Worm (Caenorhabditis elegans): ENCODE data around the gene M163.8.

The M163.8 gene

DNA sequence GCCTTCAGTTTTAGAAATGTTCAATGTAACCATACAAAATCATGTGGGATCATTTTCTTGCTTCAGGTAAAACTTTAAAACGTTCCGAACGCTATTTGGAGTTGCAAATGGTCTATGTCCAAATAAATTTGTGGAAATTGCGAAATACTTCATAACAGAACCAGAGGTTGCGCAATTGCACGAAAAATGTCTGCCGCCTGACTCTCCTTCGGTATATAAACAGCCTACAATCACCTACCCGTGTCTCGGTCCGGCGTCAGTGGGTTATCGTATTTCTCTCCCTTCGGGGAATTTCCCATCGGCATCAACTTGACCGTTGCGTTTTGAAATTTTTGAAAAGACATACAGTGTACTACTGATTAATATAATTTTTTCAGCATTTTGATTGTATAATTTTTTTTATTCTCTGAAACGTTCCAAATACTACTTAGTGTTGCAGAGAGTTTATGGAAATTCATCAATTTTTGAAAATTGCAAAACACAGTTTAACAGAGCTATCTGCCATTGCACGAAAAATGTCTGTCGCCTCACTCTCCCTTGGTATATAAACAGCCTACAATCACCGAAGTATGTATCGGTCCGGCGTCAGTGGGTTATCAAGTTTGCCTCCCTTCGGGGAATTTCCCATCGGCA is 8.2 kb upstream of the M163.8 start:
- no peak for TF ChIP-seq F13C5.2 (tag; optimal IDR thresholded peaks at IDR 0.05)
- TF ChIP-seq sea-1 (GFP tag; conservative IDR thresholded peaks at IDR 0.05), result no peak
- no peak for TF ChIP-seq hnd-1 (tag; optimal IDR thresholded peaks at IDR 0.05)
- TF ChIP-seq tbx-11 (GFP tag; IDR thresholded peaks at IDR 0.05), result no peak
- TF ChIP-seq ceh-13 (GFP tag; optimal IDR thresholded peaks at IDR 0.05), result no peak
- no peak for TF ChIP-seq B0310.2 (tag; optimal IDR thresholded peaks at IDR 0.05)
- no peak for TF ChIP-seq scrt-1 (GFP tag; IDR thresholded peaks at IDR 0.05)
- TF ChIP-seq pes-1 (GFP tag; IDR thresholded peaks at IDR 0.05), result no peak
- TF ChIP-seq tbx-37 (GFP tag; conservative IDR thresholded peaks at IDR 0.05), result no peak
- TF ChIP-seq ama-1 (optimal IDR thresholded peaks at IDR 0.05), result no peak
- TF ChIP-seq ets-7 (tag; optimal IDR thresholded peaks at IDR 0.05), result no peak
- no peak for TF ChIP-seq flt-1 (GFP tag; IDR thresholded peaks at IDR 0.05)
- no peak for TF ChIP-seq hmbx-1 (tag; optimal IDR thresholded peaks at IDR 0.05)
- TF ChIP-seq aly-1 (tag; optimal IDR thresholded peaks at IDR 0.05), result no peak
- TF ChIP-seq hmg-4 (GFP tag; optimal IDR thresholded peaks at IDR 0.05), result no peak
- no peak for TF ChIP-seq tra-4 (tag; optimal IDR thresholded peaks at IDR 0.05)
- TF ChIP-seq ceh-36 (tag; optimal IDR thresholded peaks at IDR 0.05), result no peak

DNA sequence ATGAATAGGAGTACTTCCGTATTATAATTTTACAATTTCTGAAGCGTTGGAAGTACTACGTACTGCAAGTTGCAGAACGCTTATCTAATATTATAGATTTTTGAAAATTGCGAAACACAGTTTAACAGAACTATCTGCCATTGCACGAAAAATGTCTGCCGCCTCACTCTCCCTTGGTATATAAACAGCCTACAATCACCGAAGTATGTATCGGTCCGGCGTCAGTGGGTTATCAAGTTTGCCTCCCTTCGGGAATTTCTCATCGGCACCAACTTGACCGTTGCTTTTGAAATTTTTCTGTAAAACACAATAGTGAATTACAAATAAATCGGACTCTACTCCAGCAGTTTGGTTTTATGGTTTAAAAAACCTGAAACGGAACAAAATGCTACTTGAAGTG is 7.6 kb upstream of the M163.8 start:
- no peak for TF ChIP-seq scrt-1 (GFP tag; IDR thresholded peaks at IDR 0.05)

DNA sequence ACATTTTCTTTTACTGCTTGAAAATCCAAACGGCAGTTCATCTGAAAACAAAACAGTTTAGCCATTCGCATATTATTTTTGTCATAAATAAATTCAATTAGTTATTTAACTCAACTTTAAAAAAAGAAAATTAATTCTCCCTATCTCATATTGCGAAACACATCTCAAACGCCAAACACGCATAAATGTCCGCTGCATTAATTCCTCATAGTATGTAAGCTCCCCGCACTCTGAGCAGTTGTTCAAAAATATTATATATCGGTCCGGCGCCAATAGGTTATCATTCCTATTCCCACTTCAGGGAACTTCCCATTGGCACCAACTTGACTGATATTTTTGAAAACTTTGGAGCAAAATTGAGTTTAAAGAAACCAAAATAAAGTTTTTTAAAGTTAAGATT is 6.7 kb upstream of the M163.8 start:
- TF ChIP-seq aly-1 (tag; optimal IDR thresholded peaks at IDR 0.05) (no peak), hmbx-1 (tag; optimal IDR thresholded peaks at IDR 0.05) (no peak), ceh-36 (tag; optimal IDR thresholded peaks at IDR 0.05) (no peak), ceh-13 (GFP tag; optimal IDR thresholded peaks at IDR 0.05) (no peak), hmg-4 (GFP tag; optimal IDR thresholded peaks at IDR 0.05) (no peak), scrt-1 (GFP tag; IDR thresholded peaks at IDR 0.05) (no peak), flt-1 (GFP tag; IDR thresholded peaks at IDR 0.05) (no peak), tbx-37 (GFP tag; conservative IDR thresholded peaks at IDR 0.05) (no peak), tra-4 (tag; optimal IDR thresholded peaks at IDR 0.05) (no peak), F13C5.2 (tag; optimal IDR thresholded peaks at IDR 0.05) (no peak), ets-7 (tag; optimal IDR thresholded peaks at IDR 0.05) (no peak), hnd-1 (tag; optimal IDR thresholded peaks at IDR 0.05) (no peak), pes-1 (GFP tag; IDR thresholded peaks at IDR 0.05) (no peak), sea-1 (GFP tag; conservative IDR thresholded peaks at IDR 0.05) (no peak), B0310.2 (tag; optimal IDR thresholded peaks at IDR 0.05) (no peak), ama-1 (optimal IDR thresholded peaks at IDR 0.05) (no peak), tbx-11 (GFP tag; IDR thresholded peaks at IDR 0.05) (no peak)

DNA sequence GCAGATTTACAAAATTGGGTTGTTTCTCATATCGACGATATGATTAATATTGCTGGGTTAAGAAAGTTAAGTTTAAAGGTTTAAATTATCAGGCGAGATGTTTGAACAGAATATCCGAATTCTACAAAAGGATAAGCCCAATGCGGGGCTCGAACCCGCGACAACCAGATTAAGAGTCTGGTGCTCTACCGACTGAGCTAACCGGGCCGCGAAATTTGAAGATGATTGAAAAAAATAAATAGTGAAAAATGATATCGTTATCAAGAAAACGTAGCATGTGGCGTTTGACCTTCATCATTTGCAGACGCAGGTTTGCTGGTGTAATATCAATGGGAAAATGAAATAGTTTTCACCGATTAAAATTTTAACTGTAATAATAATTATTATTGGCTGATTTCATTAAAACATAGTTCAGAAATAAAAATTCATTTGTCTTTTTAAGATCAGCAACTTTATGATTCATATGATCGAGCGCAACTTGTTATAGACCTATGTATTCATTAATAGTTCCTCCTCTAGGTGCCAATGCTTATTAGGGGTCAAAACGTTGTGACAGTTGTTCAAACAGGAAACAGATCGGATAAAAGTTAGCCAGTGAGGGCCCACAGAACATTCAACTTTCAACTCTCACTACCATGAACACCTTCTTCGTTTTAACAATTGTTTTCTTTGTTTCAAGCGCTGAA is 6.0 kb upstream of the M163.8 start, which contains the start of gene M163.11:
Gene M163.11, plus strand, starts transcription at position 636 of the 686 bp plus-strand sequence.
- TF ChIP-seq sea-1 (GFP tag; conservative IDR thresholded peaks at IDR 0.05) (no peak), tra-4 (tag; optimal IDR thresholded peaks at IDR 0.05) (no peak), ets-7 (tag; optimal IDR thresholded peaks at IDR 0.05) (no peak), hnd-1 (tag; optimal IDR thresholded peaks at IDR 0.05) (no peak), tbx-37 (GFP tag; conservative IDR thresholded peaks at IDR 0.05) (no peak), flt-1 (GFP tag; IDR thresholded peaks at IDR 0.05) (no peak), scrt-1 (GFP tag; IDR thresholded peaks at IDR 0.05) (no peak), hmbx-1 (tag; optimal IDR thresholded peaks at IDR 0.05) (no peak), aly-1 (tag; optimal IDR thresholded peaks at IDR 0.05) (no peak), tbx-11 (GFP tag; IDR thresholded peaks at IDR 0.05) (no peak), F13C5.2 (tag; optimal IDR thresholded peaks at IDR 0.05) (no peak), ceh-36 (tag; optimal IDR thresholded peaks at IDR 0.05) (no peak), ceh-13 (GFP tag; optimal IDR thresholded peaks at IDR 0.05) (no peak), B0310.2 (tag; optimal IDR thresholded peaks at IDR 0.05) (no peak), hmg-4 (GFP tag; optimal IDR thresholded peaks at IDR 0.05) (no peak), ama-1 (optimal IDR thresholded peaks at IDR 0.05) (no peak), pes-1 (GFP tag; IDR thresholded peaks at IDR 0.05) (no peak)

DNA sequence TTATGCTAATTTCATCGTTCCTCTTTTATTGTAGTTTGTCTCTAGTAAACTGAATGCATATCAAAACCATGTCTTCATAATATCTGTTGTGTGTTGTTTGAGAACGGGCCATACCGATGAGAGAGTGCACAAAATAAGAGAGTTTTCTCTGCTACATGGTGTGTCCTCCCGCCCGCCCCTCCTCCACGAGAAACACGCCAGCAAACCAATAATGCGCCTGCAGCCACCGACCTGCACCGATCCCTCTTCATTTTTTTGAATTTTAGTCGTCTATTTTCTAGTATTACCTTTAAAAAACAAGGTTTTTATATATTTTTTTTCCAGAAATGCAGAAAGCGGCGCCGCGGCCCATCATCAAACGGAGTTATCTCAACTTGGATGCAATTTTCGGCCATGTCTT is 4.7 kb upstream of the M163.8 start, which contains the start of gene gfi-3:
Gene gfi-3, plus strand, starts transcription at position 325 of the 400 bp plus-strand sequence.
- TF ChIP-seq tbx-11 (GFP tag; IDR thresholded peaks at IDR 0.05) (peak; percentile 47; the same call in 1 of the 2 replicates), F13C5.2 (tag; optimal IDR thresholded peaks at IDR 0.05) (peak; percentile 82), tra-4 (tag; optimal IDR thresholded peaks at IDR 0.05) (no peak), hnd-1 (tag; optimal IDR thresholded peaks at IDR 0.05) (no peak), tbx-37 (GFP tag; conservative IDR thresholded peaks at IDR 0.05) (peak; percentile 48; the same call in 1 of the 2 replicates), flt-1 (GFP tag; IDR thresholded peaks at IDR 0.05) (no peak), ama-1 (optimal IDR thresholded peaks at IDR 0.05) (no peak), scrt-1 (GFP tag; IDR thresholded peaks at IDR 0.05) (0 out of 2 replicates have a peak, but pooled peaks have one; percentile 47), sea-1 (GFP tag; conservative IDR thresholded peaks at IDR 0.05) (peak; percentile 51; the same call in 1 of the 2 replicates), hmg-4 (GFP tag; optimal IDR thresholded peaks at IDR 0.05) (peak; percentile 69), aly-1 (tag; optimal IDR thresholded peaks at IDR 0.05) (no peak), pes-1 (GFP tag; IDR thresholded peaks at IDR 0.05) (peak; percentile 76), ets-7 (tag; optimal IDR thresholded peaks at IDR 0.05) (no peak), ceh-13 (GFP tag; optimal IDR thresholded peaks at IDR 0.05) (no peak), ceh-36 (tag; optimal IDR thresholded peaks at IDR 0.05) (peak; percentile 9), B0310.2 (tag; optimal IDR thresholded peaks at IDR 0.05) (no peak), hmbx-1 (tag; optimal IDR thresholded peaks at IDR 0.05) (no peak)

DNA sequence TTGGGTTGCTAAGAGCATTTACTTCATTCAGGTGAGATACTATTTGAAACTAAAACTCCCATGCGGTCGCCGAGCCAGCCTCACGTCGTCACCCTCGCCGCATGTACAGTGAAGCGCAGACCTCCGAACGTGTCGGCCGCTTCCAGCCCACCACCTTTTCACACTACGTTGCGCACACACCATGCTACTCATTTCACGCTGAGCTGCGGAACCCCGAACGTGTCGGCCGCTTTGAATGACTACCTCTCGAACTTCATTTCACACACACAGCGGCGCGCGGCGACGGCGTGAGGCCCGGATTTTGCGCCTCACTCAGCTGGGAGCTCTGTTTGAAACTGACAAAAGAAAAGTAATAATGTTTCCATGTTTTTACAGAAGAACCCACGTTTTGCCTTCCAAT is 3.3 kb upstream of the M163.8 start:
- TF ChIP-seq ets-7 (tag; optimal IDR thresholded peaks at IDR 0.05) (no peak), B0310.2 (tag; optimal IDR thresholded peaks at IDR 0.05) (no peak), tbx-11 (GFP tag; IDR thresholded peaks at IDR 0.05) (0 out of 2 replicates have a peak, but pooled peaks have one; percentile 22)

DNA sequence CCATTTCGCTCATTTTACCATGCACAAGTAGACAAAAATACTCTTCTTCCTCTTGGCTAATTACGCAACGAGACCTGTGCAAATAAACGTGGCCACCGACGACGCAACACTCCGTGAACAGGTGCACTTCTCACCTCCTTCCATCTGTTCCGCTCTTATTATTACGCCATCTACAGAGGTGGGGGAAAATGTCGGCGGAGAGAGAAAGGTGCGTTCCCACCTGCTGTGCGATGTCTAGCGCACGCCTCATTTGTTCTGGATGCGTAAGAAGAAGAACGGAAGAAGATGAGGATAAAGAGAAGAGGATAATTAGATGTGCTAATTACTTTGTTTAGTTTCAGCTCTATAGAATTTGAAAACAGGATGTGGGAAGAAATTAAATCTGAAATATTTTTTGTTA is 1.6 kb downstream of the M163.8 start:
- TF ChIP-seq ets-7 (tag; optimal IDR thresholded peaks at IDR 0.05) (peak; percentile 75), aly-1 (tag; optimal IDR thresholded peaks at IDR 0.05) (no peak), ama-1 (optimal IDR thresholded peaks at IDR 0.05) (no peak), hmbx-1 (tag; optimal IDR thresholded peaks at IDR 0.05) (no peak), sea-1 (GFP tag; conservative IDR thresholded peaks at IDR 0.05) (0 out of 2 replicates have a peak, but pooled peaks have one; percentile 21), flt-1 (GFP tag; IDR thresholded peaks at IDR 0.05) (0 out of 2 replicates have a peak, but pooled peaks have one; percentile 45), hmg-4 (GFP tag; optimal IDR thresholded peaks at IDR 0.05) (peak; percentile 55)
